Fruit fly (Drosophila melanogaster) whole organism, embryonic: ENCODE data around the gene CG3434.

Source experiments
- Ada2b ChIP-seq: fragments of 200-800 bp; sonication (Bioruptor generic); IDR thresholded peaks from 2 replicates; pipeline ENCODE4 v1.3.6; 2022; ENCODE audit warnings: missing biosample characterization, missing genetic modification characterization
- B-H1 ChIP-seq: fragments of 200-800 bp; sonication (Bioruptor generic); IDR thresholded peaks from 3 replicates; pipeline ENCODE4 v1.3.6; 2022; ENCODE audit warnings: missing biosample characterization, missing genetic modification characterization
- BtbVII ChIP-seq: fragments of 200-800 bp; sonication (Bioruptor generic); optimal IDR thresholded peaks from 3 replicates; lab custom pipeline; 2017; ENCODE audit warnings: missing biosample characterization, mild to moderate bottlenecking, missing genetic modification characterization
- CG12155 ChIP-seq: fragments of 200-800 bp; sonication (Bioruptor generic); optimal IDR thresholded peaks from 3 replicates; lab custom pipeline; 2016; ENCODE audit warnings: missing biosample characterization, missing genetic modification characterization
- CG12299 ChIP-seq: fragments of 200-800 bp; sonication (Bioruptor generic); optimal IDR thresholded peaks from 2 replicates; lab custom pipeline; 2018; ENCODE audit warnings: missing biosample characterization, mild to moderate bottlenecking, missing genetic modification characterization
- CG12391 ChIP-seq: fragments of 200-800 bp; sonication (Bioruptor generic); optimal IDR thresholded peaks from 3 replicates; lab custom pipeline; 2018; ENCODE audit warnings: missing biosample characterization, mild to moderate bottlenecking, missing genetic modification characterization, moderate library complexity
- CG12659 ChIP-seq: fragments of 200-800 bp; sonication (Bioruptor generic); optimal IDR thresholded peaks from 3 replicates; lab custom pipeline; 2017; ENCODE audit warnings: mild to moderate bottlenecking, missing biosample characterization, missing genetic modification reagents, missing genetic modification characterization
- CG17328 ChIP-seq: fragments of 200-800 bp; sonication (Bioruptor generic); IDR thresholded peaks from 2 replicates; pipeline ENCODE4 v1.3.6; 2022; ENCODE audit warnings: missing biosample characterization, missing genetic modification characterization
- CG17361 ChIP-seq: fragments of 200-800 bp; sonication (Bioruptor generic); IDR thresholded peaks from 3 replicates; pipeline ENCODE4 v1.3.6; 2022; ENCODE audit warnings: missing biosample characterization, missing genetic modification characterization
- CG17385 ChIP-seq: fragments of 200-800 bp; sonication (Bioruptor generic); optimal IDR thresholded peaks from 3 replicates; lab custom pipeline; 2018; ENCODE audit warnings: missing biosample characterization, mild to moderate bottlenecking, missing genetic modification characterization
- CG2116 ChIP-seq: fragments of 200-800 bp; sonication (Bioruptor generic); optimal IDR thresholded peaks from 3 replicates; lab custom pipeline; 2018; ENCODE audit warnings: missing biosample characterization, mild to moderate bottlenecking, missing genetic modification characterization
- CG2712 ChIP-seq: fragments of 200-800 bp; optimal IDR thresholded peaks from 3 replicates; lab custom pipeline; 2019; ENCODE audit warnings: missing biosample characterization, mild to moderate bottlenecking, missing genetic modification characterization, moderate library complexity
- CG31365 ChIP-seq: fragments of 200-800 bp; sonication (Bioruptor generic); optimal IDR thresholded peaks from 2 replicates; lab custom pipeline; 2018; ENCODE audit warnings: missing biosample characterization, mild to moderate bottlenecking, missing genetic modification characterization
- CG33213 ChIP-seq: fragments of 200-800 bp; sonication (Bioruptor generic); optimal IDR thresholded peaks from 3 replicates; lab custom pipeline; 2016; ENCODE audit warnings: missing biosample characterization, missing genetic modification characterization
- CG7357 ChIP-seq: fragments of 200-800 bp; sonication (Bioruptor generic); IDR thresholded peaks from 3 replicates; pipeline ENCODE4 v1.3.6; 2022; ENCODE audit warnings: missing biosample characterization, missing genetic modification characterization
- CG7963 ChIP-seq: fragments of 200-800 bp; sonication (Bioruptor generic); IDR thresholded peaks from 3 replicates; pipeline ENCODE4 v1.3.6; 2022; ENCODE audit warnings: missing biosample characterization, missing genetic modification characterization; ENCODE audit not compliant: partially characterized antibody
- CG8478 ChIP-seq: fragments of >200 bp; optimal IDR thresholded peaks from 2 replicates; lab custom pipeline; 2018
- CG8924 ChIP-seq: fragments of 200-800 bp; optimal IDR thresholded peaks from 3 replicates; lab custom pipeline; 2019; ENCODE audit warnings: missing biosample characterization, mild to moderate bottlenecking, missing genetic modification characterization, moderate library complexity
- CG9797 ChIP-seq: fragments of 200-800 bp; sonication (Bioruptor generic); optimal IDR thresholded peaks from 3 replicates; lab custom pipeline; 2018; ENCODE audit warnings: missing biosample characterization, mild to moderate bottlenecking, missing genetic modification characterization
- CoRest ChIP-seq: fragments of 200-800 bp; sonication (Bioruptor generic); optimal IDR thresholded peaks from 3 replicates; lab custom pipeline; 2018; ENCODE audit warnings: missing biosample characterization, mild to moderate bottlenecking, missing genetic modification characterization, moderate library complexity
- E2f1 ChIP-seq: fragments of 200-800 bp; sonication (Bioruptor generic); IDR thresholded peaks from 2 replicates; pipeline ENCODE4 v1.3.6; 2022; ENCODE audit warnings: missing biosample characterization, missing genetic modification characterization
- Ets97D ChIP-seq: fragments of 200-800 bp; sonication (Bioruptor generic); optimal IDR thresholded peaks from 3 replicates; lab custom pipeline; 2016; ENCODE audit warnings: missing biosample characterization, missing genetic modification characterization
- Fer1 ChIP-seq: fragments of 200-800 bp; sonication (Bioruptor generic); optimal IDR thresholded peaks from 2 replicates; lab custom pipeline; 2017; ENCODE audit warnings: missing biosample characterization, mild to moderate bottlenecking, missing genetic modification characterization
- Gsc ChIP-seq: fragments of 200-800 bp; sonication (Bioruptor generic); IDR thresholded peaks from 2 replicates; pipeline ENCODE4 v1.3.6; 2022; ENCODE audit warnings: missing biosample characterization, missing genetic modification characterization
- HLH3B ChIP-seq: fragments of 200-800 bp; sonication (Bioruptor generic); IDR thresholded peaks from 2 replicates; pipeline ENCODE4 v1.3.6; 2022; ENCODE audit warnings: missing biosample characterization, missing genetic modification characterization
- Hand ChIP-seq: fragments of 200-800 bp; sonication (Bioruptor generic); optimal IDR thresholded peaks from 2 replicates; lab custom pipeline; 2017; ENCODE audit warnings: mild to moderate bottlenecking, missing biosample characterization, missing genetic modification reagents, missing genetic modification characterization
- Mad ChIP-seq: fragments of 200-800 bp; sonication (Bioruptor generic); optimal IDR thresholded peaks from 2 replicates; lab custom pipeline; 2016; ENCODE audit warnings: missing biosample characterization, missing genetic modification characterization
- NK7.1 ChIP-seq: fragments of 200-800 bp; sonication (Bioruptor generic); optimal IDR thresholded peaks from 3 replicates; lab custom pipeline; 2016; ENCODE audit warnings: missing biosample characterization, missing genetic modification characterization
- Nf-YB ChIP-seq: fragments of 200-800 bp; sonication (Bioruptor generic); optimal IDR thresholded peaks from 3 replicates; lab custom pipeline; 2019; ENCODE audit warnings: missing biosample characterization, mild to moderate bottlenecking, missing genetic modification characterization, moderate library complexity
- Opbp ChIP-seq: fragments of 200-800 bp; sonication (Bioruptor generic); IDR thresholded peaks from 3 replicates; pipeline ENCODE4 v1.3.6; 2022; ENCODE audit warnings: missing biosample characterization, missing genetic modification characterization; ENCODE audit not compliant: partially characterized antibody
- Side ChIP-seq: fragments of 200-800 bp; sonication (Bioruptor generic); optimal IDR thresholded peaks from 2 replicates; lab custom pipeline; 2016; ENCODE audit warnings: missing biosample characterization, missing genetic modification characterization
- Sox102F ChIP-seq: fragments of 200-800 bp; sonication (Bioruptor generic); optimal IDR thresholded peaks from 2 replicates; lab custom pipeline; 2018; ENCODE audit warnings: missing biosample characterization, mild to moderate bottlenecking, missing genetic modification characterization, moderate library complexity
- Sry-δ ChIP-seq: fragments of 200-800 bp; sonication (Bioruptor generic); optimal IDR thresholded peaks from 2 replicates; lab custom pipeline; 2016; ENCODE audit warnings: missing biosample characterization, missing genetic modification characterization
- aop ChIP-seq: fragments of 200-800 bp; sonication (Bioruptor generic); IDR thresholded peaks from 2 replicates; pipeline ENCODE4 v1.3.6; 2022; ENCODE audit warnings: missing biosample characterization, missing genetic modification characterization
- cg ChIP-seq: fragments of 200-800 bp; sonication (Bioruptor generic); optimal IDR thresholded peaks from 3 replicates; lab custom pipeline; 2019; ENCODE audit warnings: missing biosample characterization, mild to moderate bottlenecking, missing genetic modification characterization, moderate library complexity
- chif ChIP-seq, 2 experiments: fragments of 200-800 bp; sonication (Bioruptor generic); optimal IDR thresholded peaks; 3 replicates each; lab custom pipeline; 2016; ENCODE audit warnings: missing biosample characterization in 2 of 2, missing genetic modification characterization in 2 of 2
- crol ChIP-seq: fragments of 200-800 bp; sonication (Bioruptor generic); IDR thresholded peaks from 2 replicates; pipeline ENCODE4 v1.3.6; 2022; ENCODE audit warnings: missing biosample characterization, missing genetic modification characterization
- dimm ChIP-seq: fragments of 200-800 bp; sonication (Bioruptor generic); IDR thresholded peaks from 2 replicates; pipeline ENCODE4 v1.3.6; 2022; ENCODE audit warnings: missing biosample characterization, missing genetic modification characterization
- ems ChIP-seq: fragments of 200-800 bp; sonication (Bioruptor generic); optimal IDR thresholded peaks from 3 replicates; lab custom pipeline; 2016; ENCODE audit warnings: missing biosample characterization, missing genetic modification characterization
- ftz-f1 ChIP-seq: fragments of 200-800 bp; sonication (Bioruptor generic); optimal IDR thresholded peaks from 2 replicates; lab custom pipeline; 2016; ENCODE audit warnings: missing biosample characterization, missing genetic modification characterization
- fu2 ChIP-seq: fragments of 200-800 bp; sonication (Bioruptor generic); optimal IDR thresholded peaks from 2 replicates; lab custom pipeline; 2016; ENCODE audit warnings: missing biosample characterization, missing genetic modification characterization
- gfzf ChIP-seq: fragments of 200-800 bp; sonication (Bioruptor generic); optimal IDR thresholded peaks from 2 replicates; lab custom pipeline; 2016; ENCODE audit warnings: missing biosample characterization, mild to moderate bottlenecking, missing genetic modification characterization, moderate library complexity
- gsb-n ChIP-seq: fragments of 200-800 bp; sonication (Bioruptor generic); optimal IDR thresholded peaks from 3 replicates; lab custom pipeline; 2018; ENCODE audit warnings: missing biosample characterization, mild to moderate bottlenecking, missing genetic modification characterization
- kay ChIP-seq: fragments of 200-800 bp; sonication (Bioruptor generic); optimal IDR thresholded peaks from 2 replicates; lab custom pipeline; 2016; ENCODE audit warnings: missing biosample characterization, missing genetic modification characterization
- kni ChIP-seq: fragments of 200-800 bp; sonication (Bioruptor generic); optimal IDR thresholded peaks from 3 replicates; lab custom pipeline; 2017; ENCODE audit warnings: mild to moderate bottlenecking, missing biosample characterization, missing genetic modification reagents, missing genetic modification characterization
- lmd ChIP-seq: fragments of 200-800 bp; sonication (Bioruptor generic); IDR thresholded peaks from 2 replicates; pipeline ENCODE4 v1.3.6; 2022; ENCODE audit warnings: missing biosample characterization, missing genetic modification characterization
- pzg ChIP-seq: fragments of 200-800 bp; sonication (Bioruptor generic); optimal IDR thresholded peaks from 3 replicates; lab custom pipeline; 2018; ENCODE audit warnings: missing biosample characterization, mild to moderate bottlenecking, missing genetic modification characterization, moderate library complexity
- row ChIP-seq: fragments of 200-800 bp; sonication (Bioruptor generic); IDR thresholded peaks from 3 replicates; pipeline ENCODE4 v1.3.6; 2022; ENCODE audit warnings: missing biosample characterization, missing genetic modification characterization
- tin ChIP-seq: fragments of 200-800 bp; sonication (Bioruptor generic); optimal IDR thresholded peaks from 3 replicates; lab custom pipeline; 2016; ENCODE audit warnings: missing biosample characterization, missing genetic modification characterization
- zen ChIP-seq: fragments of 200-800 bp; sonication (Bioruptor generic); optimal IDR thresholded peaks from 3 replicates; lab custom pipeline; 2018; ENCODE audit warnings: missing biosample characterization, mild to moderate bottlenecking, missing genetic modification characterization, moderate library complexity

The CG3434 gene

dm6 chr3L:9451522-9452118 lies 9.0 kb downstream of the CG3434 start, which contains the start of the genes CG3448 and ghi (continued):
- TF ChIP-seq aop (GFP tag; lab: Robert Waterston, UW), result no peak
- TF ChIP-seq gfzf (GFP tag; lab: Kevin White, UChicago), result peak; percentile 1
- TF ChIP-seq CG12155, result peak; percentile 57
- TF ChIP-seq CG8924 (tag; lab: Kevin White, UChicago), result peak; percentile 51
- peak; percentile 52 for TF ChIP-seq ems (GFP tag; lab: Kevin White, UChicago)
- peak; percentile 63 for TF ChIP-seq Ets97D (GFP tag; lab: Kevin White, UChicago)
- no peak for TF ChIP-seq cg
- TF ChIP-seq chif (GFP tag; optimal IDR thresholded peaks at IDR 0.05; lab: Kevin White, UChicago), result no peak
- TF ChIP-seq CG7357 (GFP tag; lab: Robert Waterston, UW), result 0 out of 3 replicates have a peak, but pooled peaks have one; percentile 28
- TF ChIP-seq CG8478 (lab: Kevin White, UChicago), result no peak
- no peak for TF ChIP-seq NK7.1 (GFP tag; lab: Kevin White, UChicago)
- TF ChIP-seq Mad (GFP tag; lab: Kevin White, UChicago), result peak; percentile 37
- peak; percentile 26 for TF ChIP-seq Side (GFP tag; lab: Kevin White, UChicago)
- peak; percentile 94 for TF ChIP-seq CG2116
- peak; percentile 24 for TF ChIP-seq gsb-n (tag; lab: Kevin White, UChicago)
- no peak for TF ChIP-seq Hand (GFP tag; lab: Kevin White, UChicago)
- TF ChIP-seq CG12391, result peak; percentile 57
- peak; percentile 73 for TF ChIP-seq CG17361
- TF ChIP-seq crol (GFP tag; lab: Robert Waterston, UW), result no peak
- peak; percentile 75 for TF ChIP-seq kni (GFP tag; lab: Kevin White, UChicago)
- peak; percentile 54; the same call in 1 of the 2 replicates for TF ChIP-seq Ada2b (GFP tag; lab: Robert Waterston, UW)
- TF ChIP-seq zen (tag; lab: Kevin White, UChicago), result peak; percentile 73
- TF ChIP-seq CG33213 (GFP tag; lab: Kevin White, UChicago), result peak; percentile 6
- peak; percentile 8 for TF ChIP-seq CG12299 (tag; lab: Kevin White, UChicago)
- peak; percentile 70 for TF ChIP-seq CG12659 (GFP tag; lab: Kevin White, UChicago)
- peak; percentile 14 for TF ChIP-seq CG9797
- TF ChIP-seq E2f1 (GFP tag; lab: Robert Waterston, UW), result peak; percentile 15; the same call in 1 of the 2 replicates
- peak; percentile 52 for TF ChIP-seq Sox102F
- TF ChIP-seq CoRest, result peak; percentile 54
- TF ChIP-seq Sry-δ (GFP tag; lab: Kevin White, UChicago), result peak; percentile 63
- TF ChIP-seq CG31365 (tag; lab: Kevin White, UChicago), result no peak
- peak; percentile 57 for TF ChIP-seq kay (GFP tag; lab: Kevin White, UChicago)
- TF ChIP-seq CG17385 (GFP tag; lab: Kevin White, UChicago), result no peak
- peak; percentile 13; the same call in 1 of the 3 replicates for TF ChIP-seq B-H1 (GFP tag; lab: Robert Waterston, UW)
- no peak for TF ChIP-seq fu2 (GFP tag; lab: Kevin White, UChicago)
- no peak for TF ChIP-seq HLH3B
- TF ChIP-seq Gsc (GFP tag; lab: Robert Waterston, UW), result no peak
- TF ChIP-seq BtbVII (GFP tag; lab: Kevin White, UChicago), result peak; percentile 24
- peak; percentile 75; the same call in 2 of the 3 replicates for TF ChIP-seq Opbp
- TF ChIP-seq CG2712, result peak; percentile 72
- peak; percentile 73 for TF ChIP-seq lmd
- TF ChIP-seq CG17328 (GFP tag; lab: Robert Waterston, UW), result 0 out of 2 replicates have a peak, but pooled peaks have one; percentile 13
- TF ChIP-seq row, result peak; percentile 57; the same call in 2 of the 3 replicates
- no peak for TF ChIP-seq ftz-f1 (GFP tag; lab: Kevin White, UChicago)
- no peak for TF ChIP-seq dimm
- peak; percentile 82 for TF ChIP-seq Fer1 (GFP tag; lab: Kevin White, UChicago)
- peak; percentile 69 for TF ChIP-seq pzg (GFP tag; lab: Kevin White, UChicago)
- no peak for TF ChIP-seq Nf-YB (GFP tag; lab: Kevin White, UChicago)
- peak; percentile 69 for TF ChIP-seq CG7963
- peak; percentile 75 for TF ChIP-seq tin (GFP tag; lab: Kevin White, UChicago)
